Fruit fly (Drosophila melanogaster): ENCODE results near the gene CG7382.
A peak's percentile ranks its signal among the peaks of the same experiment; 100 is the strongest.

CG7382 gene

dm6 chr2L:5479128-5479527 is 40.6 kb downstream of the CG7382 start (continued):
- TF ChIP-seq Sox14 (GFP tag; optimal IDR thresholded peaks at IDR 0.05) (no peak), net (GFP tag; optimal IDR thresholded peaks at IDR 0.05) (no peak), cyc (GFP tag; optimal IDR thresholded peaks at IDR 0.05) (no peak), Hr38 (GFP tag; optimal IDR thresholded peaks at IDR 0.05) (no peak), Eip93F (GFP tag; optimal IDR thresholded peaks at IDR 0.05) (no peak), esn (GFP tag; optimal IDR thresholded peaks at IDR 0.05) (no peak), lz (GFP tag; optimal IDR thresholded peaks at IDR 0.05) (no peak), Hr39 (GFP tag; optimal IDR thresholded peaks at IDR 0.05) (no peak), dac (GFP tag; optimal IDR thresholded peaks at IDR 0.05) (no peak), Gug (GFP tag; IDR thresholded peaks at IDR 0.05) (0 out of 2 replicates have a peak, but pooled peaks have one; percentile 24), CG6808 (GFP tag; optimal IDR thresholded peaks at IDR 0.05) (peak; percentile 70), Eip78C (GFP tag) (peak; percentile 79), CG8119 (GFP tag; IDR thresholded peaks at IDR 0.05) (peak; percentile 51; the same call in 2 of the 3 replicates), CG10669 (GFP tag; optimal IDR thresholded peaks at IDR 0.05) (peak; percentile 51), Hr4 (GFP tag; optimal IDR thresholded peaks at IDR 0.05) (peak; percentile 9), Sox102F (GFP tag; optimal IDR thresholded peaks at IDR 0.05) (no peak), Lpt (GFP tag; optimal IDR thresholded peaks at IDR 0.05) (no peak), CG16779 (tag; optimal IDR thresholded peaks at IDR 0.05) (no peak), CG32006 (GFP tag; optimal IDR thresholded peaks at IDR 0.05) (peak; percentile 51), eg (GFP tag; IDR thresholded peaks at IDR 0.05) (peak; percentile 31; the same call in 1 of the 3 replicates)

dm6 chr2L:5478273-5478672 is 41.4 kb downstream of the CG7382 start:
- TF ChIP-seq CG11294 (GFP tag; IDR thresholded peaks at IDR 0.05) (no peak), CG6808 (GFP tag; optimal IDR thresholded peaks at IDR 0.05) (peak; percentile 29), CG8319 (GFP tag; optimal IDR thresholded peaks at IDR 0.05) (no peak), pdm3 (GFP tag; optimal IDR thresholded peaks at IDR 0.05) (no peak), Sox14 (GFP tag; optimal IDR thresholded peaks at IDR 0.05) (no peak), Met (GFP tag; optimal IDR thresholded peaks at IDR 0.05) (no peak), CG34406 (GFP tag; optimal IDR thresholded peaks at IDR 0.05) (no peak), dsx (GFP tag; optimal IDR thresholded peaks at IDR 0.05; ENCODE audit: poor library complexity, severe bottlenecking) (peak; percentile 50), CG9139 (GFP tag; optimal IDR thresholded peaks at IDR 0.05) (no peak), Blimp-1 (GFP tag; optimal IDR thresholded peaks at IDR 0.05) (no peak), acj6 (GFP tag; optimal IDR thresholded peaks at IDR 0.05) (no peak), ss (GFP tag; optimal IDR thresholded peaks at IDR 0.05) (peak in 1 of 2 experiments; percentile 41), CG6163 (GFP tag; IDR thresholded peaks at IDR 0.05) (no peak), Gug (GFP tag; IDR thresholded peaks at IDR 0.05) (no peak), CG32006 (GFP tag; optimal IDR thresholded peaks at IDR 0.05) (no peak), CG16779 (tag; optimal IDR thresholded peaks at IDR 0.05) (no peak), Eip78C (GFP tag) (peak; percentile 57), CG10669 (GFP tag; optimal IDR thresholded peaks at IDR 0.05) (peak; percentile 55), Hr38 (GFP tag; optimal IDR thresholded peaks at IDR 0.05) (no peak), CG4318 (GFP tag; optimal IDR thresholded peaks at IDR 0.05) (no peak), Smox (GFP tag; optimal IDR thresholded peaks at IDR 0.05) (no peak), Hr4 (GFP tag; optimal IDR thresholded peaks at IDR 0.05) (no peak), OdsH (GFP tag; optimal IDR thresholded peaks at IDR 0.05) (no peak), CG3919 (GFP tag; optimal IDR thresholded peaks at IDR 0.05) (no peak), fd85E (GFP tag; optimal IDR thresholded peaks at IDR 0.05) (no peak), CG3032 (tag; optimal IDR thresholded peaks at IDR 0.05) (peak; percentile 64), spab (GFP tag; optimal IDR thresholded peaks at IDR 0.05) (peak; percentile 38), cyc (GFP tag; optimal IDR thresholded peaks at IDR 0.05) (no peak), net (GFP tag; optimal IDR thresholded peaks at IDR 0.05) (no peak), Eip75B (GFP tag; optimal IDR thresholded peaks at IDR 0.05) (no peak), Eip93F (GFP tag; optimal IDR thresholded peaks at IDR 0.05) (no peak), Ets96B (tag; optimal IDR thresholded peaks at IDR 0.05) (peak; percentile 55), CG15336 (GFP tag; IDR thresholded peaks at IDR 0.05) (no peak), CG8632 (GFP tag; optimal IDR thresholded peaks at IDR 0.05) (peak; percentile 5), fd59A (GFP tag; optimal IDR thresholded peaks at IDR 0.05) (peak; percentile 5), eg (GFP tag; IDR thresholded peaks at IDR 0.05) (no peak), CG10631 (GFP tag; optimal IDR thresholded peaks at IDR 0.05) (peak; percentile 12), CG1621 (tag; optimal IDR thresholded peaks at IDR 0.05) (no peak)
